Worm (Caenorhabditis elegans): ENCODE measurements around the gene Y53F4B.27.

Y53F4B.27 gene

ce11 chrII:15158364-15158763 lies 12.7 kb downstream of the Y53F4B.27 start:
- TF ChIP-seq lin-39 (tag; optimal IDR thresholded peaks at IDR 0.05), result no peak
- TF ChIP-seq lsy-2 (tag; optimal IDR thresholded peaks at IDR 0.05), result no peak
- TF ChIP-seq ceh-82 (tag; optimal IDR thresholded peaks at IDR 0.05), result no peak
- no peak for TF ChIP-seq egl-27 (tag; optimal IDR thresholded peaks at IDR 0.05)
- no peak for TF ChIP-seq sma-9 (GFP tag; optimal IDR thresholded peaks at IDR 0.05)
- TF ChIP-seq sma-9 (tag; optimal IDR thresholded peaks at IDR 0.05), result no peak
- no peak for TF ChIP-seq unc-62 (GFP tag; optimal IDR thresholded peaks at IDR 0.05)
- no peak for TF ChIP-seq lin-13 (GFP tag; optimal IDR thresholded peaks at IDR 0.05)
- no peak for TF ChIP-seq sma-3 (GFP tag; optimal IDR thresholded peaks at IDR 0.05)
- no peak for TF ChIP-seq nhr-237 (tag; optimal IDR thresholded peaks at IDR 0.05)
- no peak for TF ChIP-seq aly-2 (tag; optimal IDR thresholded peaks at IDR 0.05)
- TF ChIP-seq nhr-25 (tag; optimal IDR thresholded peaks at IDR 0.05), result no peak
- no peak for TF ChIP-seq peb-1 (tag; optimal IDR thresholded peaks at IDR 0.05)
- TF ChIP-seq mdl-1 (tag; optimal IDR thresholded peaks at IDR 0.05), result no peak

- peak; percentile 25 for TF ChIP-seq fos-1 (tag; optimal IDR thresholded peaks at IDR 0.05)
- TF ChIP-seq crh-2 (tag; optimal IDR thresholded peaks at IDR 0.05), result no peak
These were observed 18.8 kb downstream of the Y53F4B.27 start, which contains the start of gene gst-26 for ce11 chrII:15164453-15164852. TSS of gene gst-26 (minus strand) at chrII:15164553.

ce11 chrII:15165681-15166235 lies 20.1 kb downstream of the Y53F4B.27 start, which contains the start of gene gst-27:
TSS of gene gst-27 (minus strand) at chrII:15165731.
- TF ChIP-seq nhr-23 (tag; optimal IDR thresholded peaks at IDR 0.05) (no peak), R02D3.7 (tag; optimal IDR thresholded peaks at IDR 0.05) (no peak), snpc-4 (tag; optimal IDR thresholded peaks at IDR 0.05) (peak; percentile 62), zag-1 (tag; optimal IDR thresholded peaks at IDR 0.05) (peak; percentile 65), lin-39 (tag; optimal IDR thresholded peaks at IDR 0.05) (no peak), dmd-4 (tag; optimal IDR thresholded peaks at IDR 0.05) (no peak), blmp-1 (tag; optimal IDR thresholded peaks at IDR 0.05; ENCODE audit: insufficient read depth) (peak; percentile 7), lin-13 (GFP tag; optimal IDR thresholded peaks at IDR 0.05) (peak; percentile 86), lsy-2 (tag; optimal IDR thresholded peaks at IDR 0.05) (peak; percentile 62 to 78), ztf-4 (tag; optimal IDR thresholded peaks at IDR 0.05) (peak; percentile 81), mdl-1 (tag; optimal IDR thresholded peaks at IDR 0.05) (peak; percentile 29 to 48), nhr-25 (tag; optimal IDR thresholded peaks at IDR 0.05) (peak; percentile 63), ceh-82 (tag; optimal IDR thresholded peaks at IDR 0.05) (peak; percentile 27), unc-39 (tag; optimal IDR thresholded peaks at IDR 0.05) (no peak), crh-2 (tag; optimal IDR thresholded peaks at IDR 0.05) (peak; percentile 92), Y55F3AM.14 (GFP tag; optimal IDR thresholded peaks at IDR 0.05) (peak; percentile 82), egl-27 (tag; optimal IDR thresholded peaks at IDR 0.05) (peak; percentile 47), nhr-6 (tag; optimal IDR thresholded peaks at IDR 0.05) (no peak), F13H6.1 (tag; optimal IDR thresholded peaks at IDR 0.05) (peak; percentile 70), mbf-1 (tag; optimal IDR thresholded peaks at IDR 0.05) (no peak), nhr-77 (tag; optimal IDR thresholded peaks at IDR 0.05) (peak; percentile 80), gmeb-1 (tag; optimal IDR thresholded peaks at IDR 0.05) (peak; percentile 75), alr-1 (tag; optimal IDR thresholded peaks at IDR 0.05) (no peak), skn-1 (tag; optimal IDR thresholded peaks at IDR 0.05) (no peak), ceh-16 (tag; optimal IDR thresholded peaks at IDR 0.05) (peak; percentile 26), sem-4 (tag; optimal IDR thresholded peaks at IDR 0.05) (peak; percentile 61), sma-3 (GFP tag; optimal IDR thresholded peaks at IDR 0.05) (peak; percentile 82), nhr-21 (tag; optimal IDR thresholded peaks at IDR 0.05) (peak; percentile 81), lin-11 (tag; optimal IDR thresholded peaks at IDR 0.05) (peak; percentile 69), C34F6.9 (tag; optimal IDR thresholded peaks at IDR 0.05) (peak; percentile 84), unc-62 (GFP tag; optimal IDR thresholded peaks at IDR 0.05) (no peak), fos-1 (tag; optimal IDR thresholded peaks at IDR 0.05) (peak; percentile 85), nhr-12 (tag; optimal IDR thresholded peaks at IDR 0.05) (no peak), mab-5 (tag; optimal IDR thresholded peaks at IDR 0.05) (peak; percentile 72), elt-3 (tag; optimal IDR thresholded peaks at IDR 0.05) (no peak), nhr-237 (tag; optimal IDR thresholded peaks at IDR 0.05) (no peak), nhr-129 (tag; optimal IDR thresholded peaks at IDR 0.05) (peak; percentile 94), unc-55 (GFP tag; optimal IDR thresholded peaks at IDR 0.05) (peak; percentile 72), nhr-11 (tag; optimal IDR thresholded peaks at IDR 0.05) (no peak), ztf-1 (GFP tag; conservative IDR thresholded peaks at IDR 0.05) (no peak), sma-9 (GFP tag; optimal IDR thresholded peaks at IDR 0.05) (peak; percentile 83), sma-9 (tag; optimal IDR thresholded peaks at IDR 0.05) (no peak)

Data from whole organism, L2 larva.